Worm (Caenorhabditis elegans): ENCODE measurements around the gene nhr-17.

nhr-17 gene

ce11 chrX:12631446-12631845, 36.2 kb downstream of the nhr-17 start:
- TF ChIP-seq nhr-77 (tag; optimal IDR thresholded peaks at IDR 0.05) (no peak), C34F6.9 (tag; optimal IDR thresholded peaks at IDR 0.05) (peak; percentile 9), F13H6.1 (tag; optimal IDR thresholded peaks at IDR 0.05) (peak; percentile 9)

DNA sequence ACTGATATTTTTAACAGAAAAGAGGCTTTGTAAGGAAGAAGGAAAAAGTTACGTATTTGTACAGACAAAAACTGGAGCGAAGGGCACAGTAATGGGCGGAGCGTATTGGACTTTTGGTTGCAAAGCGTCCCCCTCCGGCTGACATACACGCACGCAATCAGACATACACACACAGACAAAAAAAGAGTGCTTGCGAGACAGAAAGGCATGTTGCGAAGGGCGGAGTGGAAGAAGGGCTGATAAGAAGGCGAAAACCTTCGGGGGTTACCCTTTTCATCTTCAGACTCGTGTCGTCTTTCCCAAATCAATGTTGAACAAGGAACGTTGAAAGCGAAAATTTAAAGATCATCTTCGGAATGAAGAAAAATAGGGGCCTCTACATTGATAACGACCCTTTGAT, 37.1 kb downstream of the nhr-17 start:
- TF ChIP-seq mbf-1 (tag; optimal IDR thresholded peaks at IDR 0.05) (no peak), Y55F3AM.14 (GFP tag; optimal IDR thresholded peaks at IDR 0.05) (peak; percentile 3), nhr-6 (tag; optimal IDR thresholded peaks at IDR 0.05) (no peak), nhr-12 (tag; optimal IDR thresholded peaks at IDR 0.05) (no peak), sem-4 (tag; optimal IDR thresholded peaks at IDR 0.05) (no peak), C34F6.9 (tag; optimal IDR thresholded peaks at IDR 0.05) (no peak), lin-11 (tag; optimal IDR thresholded peaks at IDR 0.05) (no peak), sma-3 (GFP tag; optimal IDR thresholded peaks at IDR 0.05) (peak; percentile 80), crh-2 (tag; optimal IDR thresholded peaks at IDR 0.05) (peak; percentile 65), zag-1 (tag; optimal IDR thresholded peaks at IDR 0.05) (no peak), alr-1 (tag; optimal IDR thresholded peaks at IDR 0.05) (no peak), ceh-82 (tag; optimal IDR thresholded peaks at IDR 0.05) (no peak), blmp-1 (tag; optimal IDR thresholded peaks at IDR 0.05; ENCODE audit: insufficient read depth) (peak; percentile 73), sma-9 (GFP tag; optimal IDR thresholded peaks at IDR 0.05) (peak; percentile 94), sma-9 (tag; optimal IDR thresholded peaks at IDR 0.05) (no peak), elt-1 (tag; optimal IDR thresholded peaks at IDR 0.05) (no peak), F13H6.1 (tag; optimal IDR thresholded peaks at IDR 0.05) (peak; percentile 55), fos-1 (tag; optimal IDR thresholded peaks at IDR 0.05) (peak; percentile 72), dmd-4 (tag; optimal IDR thresholded peaks at IDR 0.05) (no peak), gmeb-1 (tag; optimal IDR thresholded peaks at IDR 0.05) (peak; percentile 39), nhr-129 (tag; optimal IDR thresholded peaks at IDR 0.05) (peak; percentile 48), nhr-25 (tag; optimal IDR thresholded peaks at IDR 0.05) (peak; percentile 35), nhr-77 (tag; optimal IDR thresholded peaks at IDR 0.05) (no peak), unc-55 (GFP tag; optimal IDR thresholded peaks at IDR 0.05) (no peak), R02D3.7 (tag; optimal IDR thresholded peaks at IDR 0.05) (no peak), ZK546.5 (tag; optimal IDR thresholded peaks at IDR 0.05) (no peak), nhr-237 (tag; optimal IDR thresholded peaks at IDR 0.05) (no peak), mdl-1 (tag; optimal IDR thresholded peaks at IDR 0.05) (peak; percentile 51 to 61), lsy-2 (tag; optimal IDR thresholded peaks at IDR 0.05) (no peak), nhr-21 (tag; optimal IDR thresholded peaks at IDR 0.05) (peak; percentile 70), unc-62 (GFP tag; optimal IDR thresholded peaks at IDR 0.05) (no peak), ceh-16 (tag; optimal IDR thresholded peaks at IDR 0.05) (no peak), egl-27 (tag; optimal IDR thresholded peaks at IDR 0.05) (peak; percentile 13)

DNA sequence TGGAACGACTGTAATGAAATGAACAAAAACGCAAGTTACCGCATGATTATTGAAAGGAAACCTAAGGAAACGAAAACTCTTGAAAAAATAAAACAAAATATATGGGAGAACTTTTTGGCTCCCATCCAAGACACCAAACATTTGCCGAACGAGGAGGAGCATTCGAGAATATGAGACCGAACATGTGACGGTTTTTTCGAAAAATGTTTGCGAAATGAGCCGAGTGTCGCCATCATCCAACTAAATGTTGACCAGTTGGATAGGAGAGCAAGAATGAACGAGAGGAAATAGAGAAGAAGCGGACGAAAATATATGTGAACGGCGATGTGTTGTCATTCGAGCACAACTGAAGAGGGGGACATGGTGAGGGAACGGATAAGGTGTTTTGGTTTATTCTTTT, 37.6 kb downstream of the nhr-17 start:
- no peak for TF ChIP-seq ZK546.5 (tag; optimal IDR thresholded peaks at IDR 0.05)
- no peak for TF ChIP-seq peb-1 (tag; optimal IDR thresholded peaks at IDR 0.05)
- no peak for TF ChIP-seq lin-11 (tag; optimal IDR thresholded peaks at IDR 0.05)
- TF ChIP-seq nhr-77 (tag; optimal IDR thresholded peaks at IDR 0.05): no peak

DNA sequence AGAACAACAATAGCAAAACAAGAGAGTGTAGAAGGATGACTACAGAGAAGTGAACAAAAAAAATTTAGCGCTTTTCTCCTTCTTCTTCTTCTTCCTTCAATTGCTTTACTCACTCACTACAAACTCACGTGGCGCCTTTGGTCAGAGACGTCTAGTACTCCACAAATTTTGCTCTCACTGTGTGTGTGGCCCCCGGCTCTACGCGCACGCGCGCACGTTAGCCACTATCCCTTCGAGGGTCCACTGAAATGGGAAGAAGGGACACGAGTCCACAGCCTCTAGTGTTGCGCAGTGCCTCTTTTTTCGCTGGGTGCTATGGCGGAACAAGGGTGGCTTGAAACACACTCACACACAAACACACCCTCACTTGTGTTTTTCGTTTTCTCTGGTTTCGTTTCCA, 38.4 kb downstream of the nhr-17 start:
- TF ChIP-seq aly-2 (tag; optimal IDR thresholded peaks at IDR 0.05): no peak
- no peak for TF ChIP-seq mab-5 (tag; optimal IDR thresholded peaks at IDR 0.05)
- peak; percentile 27 for TF ChIP-seq unc-55 (GFP tag; optimal IDR thresholded peaks at IDR 0.05)
- peak; percentile 53 for TF ChIP-seq sma-9 (GFP tag; optimal IDR thresholded peaks at IDR 0.05)
- no peak for TF ChIP-seq sma-9 (tag; optimal IDR thresholded peaks at IDR 0.05)
- TF ChIP-seq nhr-11 (tag; optimal IDR thresholded peaks at IDR 0.05): no peak
- TF ChIP-seq ceh-16 (tag; optimal IDR thresholded peaks at IDR 0.05): peak; percentile 16
- no peak for TF ChIP-seq ztf-1 (GFP tag; conservative IDR thresholded peaks at IDR 0.05)
- TF ChIP-seq C34F6.9 (tag; optimal IDR thresholded peaks at IDR 0.05): peak; percentile 47
- no peak for TF ChIP-seq nhr-6 (tag; optimal IDR thresholded peaks at IDR 0.05)
- no peak for TF ChIP-seq nhr-77 (tag; optimal IDR thresholded peaks at IDR 0.05)
- TF ChIP-seq unc-62 (GFP tag; optimal IDR thresholded peaks at IDR 0.05): no peak
- no peak for TF ChIP-seq alr-1 (tag; optimal IDR thresholded peaks at IDR 0.05)
- no peak for TF ChIP-seq ztf-4 (tag; optimal IDR thresholded peaks at IDR 0.05)
- no peak for TF ChIP-seq lin-39 (tag; optimal IDR thresholded peaks at IDR 0.05)
- no peak for TF ChIP-seq skn-1 (tag; optimal IDR thresholded peaks at IDR 0.05)
- no peak for TF ChIP-seq R02D3.7 (tag; optimal IDR thresholded peaks at IDR 0.05)
- TF ChIP-seq fos-1 (tag; optimal IDR thresholded peaks at IDR 0.05): no peak
- peak in 1 of 2 experiments; percentile 27 for TF ChIP-seq lsy-2 (tag; optimal IDR thresholded peaks at IDR 0.05)
- TF ChIP-seq gmeb-1 (tag; optimal IDR thresholded peaks at IDR 0.05): no peak
- peak; percentile 71 to 75 for TF ChIP-seq mdl-1 (tag; optimal IDR thresholded peaks at IDR 0.05)
- TF ChIP-seq sma-3 (GFP tag; optimal IDR thresholded peaks at IDR 0.05): no peak
- no peak for TF ChIP-seq lin-13 (GFP tag; optimal IDR thresholded peaks at IDR 0.05)
- peak; percentile 55 for TF ChIP-seq nhr-129 (tag; optimal IDR thresholded peaks at IDR 0.05)
- TF ChIP-seq F13H6.1 (tag; optimal IDR thresholded peaks at IDR 0.05): peak; percentile 30
- TF ChIP-seq blmp-1 (tag; optimal IDR thresholded peaks at IDR 0.05; ENCODE audit: insufficient read depth): no peak
